Worm (Caenorhabditis elegans): ENCODE measurements around the gene lin-39.
A peak's percentile ranks its signal among the peaks of the same experiment; 100 is the strongest.

Gene lin-39

DNA sequence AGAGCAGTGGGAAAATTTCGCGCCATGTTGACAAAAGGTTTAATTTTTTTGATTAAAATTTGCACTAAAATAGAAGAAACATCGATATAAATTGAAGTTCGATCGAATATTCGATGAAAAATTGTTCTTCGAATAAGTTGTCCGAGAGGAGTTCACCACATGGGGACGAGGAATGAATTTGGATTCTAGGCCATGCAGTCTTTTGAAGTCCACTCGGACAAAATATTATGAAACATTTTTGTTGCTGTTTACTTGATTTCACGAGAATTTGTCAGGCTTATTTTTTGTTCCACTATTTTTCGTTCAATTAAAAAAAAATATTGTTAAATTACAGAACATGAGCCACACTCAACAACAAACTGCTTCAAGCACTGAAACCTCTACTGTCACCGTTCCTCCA, 15.8 kb downstream of the lin-39 start, which contains the start of the genes cux-7 and C07H6.2 (continued):
- peak; percentile 82 for TF ChIP-seq hlh-11 (tag; optimal IDR thresholded peaks at IDR 0.05)
- TF ChIP-seq egl-43 (GFP tag; IDR thresholded peaks at IDR 0.05): no peak
- TF ChIP-seq dmd-6 (GFP tag; IDR thresholded peaks at IDR 0.05): peak; percentile 95
- TF ChIP-seq lir-3 (tag; optimal IDR thresholded peaks at IDR 0.05): peak; percentile 54
- TF ChIP-seq nhr-10 (tag; optimal IDR thresholded peaks at IDR 0.05): no peak
- peak; percentile 57 for TF ChIP-seq php-3 (GFP tag; IDR thresholded peaks at IDR 0.05)
- TF ChIP-seq nhr-6 (tag; optimal IDR thresholded peaks at IDR 0.05): peak; percentile 82
- no peak for TF ChIP-seq daf-12 (tag; optimal IDR thresholded peaks at IDR 0.05)
- peak; percentile 96 for TF ChIP-seq madf-9 (GFP tag; conservative IDR thresholded peaks at IDR 0.05)
- no peak; the same call in 1 of the 2 replicates for TF ChIP-seq set-16 (GFP tag; IDR thresholded peaks at IDR 0.05)
- peak; percentile 82 for TF ChIP-seq F10B5.3 (tag; optimal IDR thresholded peaks at IDR 0.05)
- TF ChIP-seq pha-4 (GFP tag; IDR thresholded peaks at IDR 0.05): no peak; the same call in 1 of the 2 replicates
- TF ChIP-seq pha-4 (tag; optimal IDR thresholded peaks at IDR 0.05): peak; percentile 30
- no peak for TF ChIP-seq zip-2 (tag; optimal IDR thresholded peaks at IDR 0.05)
- peak; percentile 73 for TF ChIP-seq nhr-28 (tag; optimal IDR thresholded peaks at IDR 0.05)
- TF ChIP-seq ZK337.2 (GFP tag; IDR thresholded peaks at IDR 0.05): peak; percentile 100
- TF ChIP-seq ZK546.5 (tag; optimal IDR thresholded peaks at IDR 0.05): peak in 1 of 2 experiments; percentile 24
- no peak for TF ChIP-seq daf-8 (GFP tag; IDR thresholded peaks at IDR 0.05)
- no peak for TF ChIP-seq jun-1 (tag; optimal IDR thresholded peaks at IDR 0.05)
- TF ChIP-seq nhr-102 (tag; optimal IDR thresholded peaks at IDR 0.05): peak; percentile 88
- peak; percentile 97 for TF ChIP-seq aha-1 (tag)
- TF ChIP-seq duxl-1 (tag; optimal IDR thresholded peaks at IDR 0.05; ENCODE audit: poor library complexity): peak; percentile 97
- no peak for TF ChIP-seq zag-1 (tag; optimal IDR thresholded peaks at IDR 0.05)
- TF ChIP-seq lim-7 (GFP tag; IDR thresholded peaks at IDR 0.05): no peak
- 0 out of 2 replicates have a peak, but pooled peaks have one; percentile 50 for TF ChIP-seq vab-7 (GFP tag; IDR thresholded peaks at IDR 0.05)
- TF ChIP-seq dve-1 (tag; optimal IDR thresholded peaks at IDR 0.05; ENCODE audit: insufficient read depth): peak; percentile 92
- TF ChIP-seq D1046.2 (GFP tag; IDR thresholded peaks at IDR 0.05): peak; percentile 88; the same call in 1 of the 2 replicates
- peak; percentile 89; the same call in 1 of the 2 replicates for TF ChIP-seq tra-1 (GFP tag; IDR thresholded peaks at IDR 0.05)
- TF ChIP-seq lin-38 (GFP tag; IDR thresholded peaks at IDR 0.05): peak; percentile 85
- TF ChIP-seq dmd-9 (GFP tag; IDR thresholded peaks at IDR 0.05): peak; percentile 97
- TF ChIP-seq T20F7.1 (GFP tag; optimal IDR thresholded peaks at IDR 0.05): peak; percentile 87
- peak; percentile 68 for TF ChIP-seq nhr-77 (tag; optimal IDR thresholded peaks at IDR 0.05)
- no peak for TF ChIP-seq nhr-76 (tag; optimal IDR thresholded peaks at IDR 0.05)
- TF ChIP-seq nhr-42 (GFP tag; IDR thresholded peaks at IDR 0.05): 0 out of 2 replicates have a peak, but pooled peaks have one; percentile 44
- TF ChIP-seq F49E8.2 (tag; optimal IDR thresholded peaks at IDR 0.05; ENCODE audit: borderline replicate concordance): peak; percentile 90
- TF ChIP-seq fos-1 (tag; optimal IDR thresholded peaks at IDR 0.05): no peak
- TF ChIP-seq mes-2 (tag; optimal IDR thresholded peaks at IDR 0.05; ENCODE audit: poor library complexity, severe bottlenecking): peak; percentile 100
- peak; percentile 79 for TF ChIP-seq hmg-1.1 (GFP tag; IDR thresholded peaks at IDR 0.05)

DNA sequence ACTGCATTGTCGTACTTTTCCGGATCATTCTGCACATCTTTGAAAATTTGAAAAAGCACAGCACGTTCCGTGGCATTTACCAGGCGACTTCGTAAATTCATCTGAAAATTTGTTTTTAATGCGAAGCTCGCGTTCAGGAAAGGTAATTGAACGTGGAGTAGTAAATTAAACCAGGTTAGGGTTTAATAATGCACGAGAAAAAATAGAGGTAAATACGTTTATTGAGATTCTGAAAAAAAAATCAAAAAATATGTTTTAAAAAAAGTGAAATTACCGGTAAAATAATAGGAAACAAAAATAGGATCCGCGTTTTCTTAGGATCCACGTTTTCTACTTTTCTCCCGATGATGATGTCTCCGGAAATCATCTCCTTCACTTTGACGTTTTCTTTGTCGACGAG, 18.0 kb downstream of the lin-39 start, which contains the start of gene clk-2:
Gene clk-2, minus strand, starts transcription at position 101 of the 400 bp plus-strand sequence.
- TF ChIP-seq R02D3.7 (tag; optimal IDR thresholded peaks at IDR 0.05): no peak

DNA sequence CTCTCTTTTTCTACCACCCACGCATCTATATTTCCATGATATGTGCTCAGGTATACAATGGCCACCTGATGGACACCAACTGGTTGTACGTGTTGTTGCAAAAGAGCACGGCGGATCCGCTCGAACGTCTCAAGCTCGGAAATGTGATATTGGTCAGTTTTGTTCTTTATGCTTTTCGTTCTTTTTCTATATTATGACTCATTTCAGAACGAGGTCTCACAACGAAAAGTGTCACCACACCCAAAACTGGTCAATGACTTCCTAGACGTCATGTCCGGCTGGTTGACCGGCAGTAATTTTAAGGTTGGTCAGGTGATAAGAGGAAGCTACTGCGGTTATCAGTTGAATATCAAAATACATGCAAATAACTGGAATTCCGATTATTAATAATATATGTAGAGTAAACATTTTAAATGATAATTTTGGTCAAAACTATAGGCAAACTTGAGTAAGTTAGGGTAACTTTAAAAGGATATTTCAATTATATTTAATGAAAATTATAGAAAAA, 28.2 kb downstream of the lin-39 start, which contains the start of gene cls-1:
Gene cls-1, plus strand, starts transcription at position 51 of the 508 bp plus-strand sequence.
- peak in 1 of 2 experiments; percentile 53 for TF ChIP-seq unc-62 (GFP tag; optimal IDR thresholded peaks at IDR 0.05 in 1 of 2)
- no peak for TF ChIP-seq unc-62 (tag; optimal IDR thresholded peaks at IDR 0.05)
- TF ChIP-seq pqm-1 (tag; optimal IDR thresholded peaks at IDR 0.05): peak; percentile 16
- TF ChIP-seq zip-11 (GFP tag; IDR thresholded peaks at IDR 0.05): no peak
- no peak for TF ChIP-seq spr-3 (GFP tag; optimal IDR thresholded peaks at IDR 0.05)
- peak; percentile 34 for TF ChIP-seq hlh-11 (tag; optimal IDR thresholded peaks at IDR 0.05)
- TF ChIP-seq daf-19 (GFP tag; conservative IDR thresholded peaks at IDR 0.05): no peak
- no peak for TF ChIP-seq lin-1 (GFP tag; IDR thresholded peaks at IDR 0.05)
- TF ChIP-seq daf-12 (tag; optimal IDR thresholded peaks at IDR 0.05): no peak

All from whole organism, L4 larva.